Fruit fly (Drosophila melanogaster): ENCODE results near the gene Pcyt2.

dm6 chr3L:1573191-1573590 is 19.9 kb downstream of the Pcyt2 start:
- no peak for TF ChIP-seq pan (optimal IDR thresholded peaks at IDR 0.05)
- TF ChIP-seq Dif (GFP tag; optimal IDR thresholded peaks at IDR 0.05; ENCODE audit: partially characterized antibody), result no peak
- no peak for TF ChIP-seq tai (GFP tag; optimal IDR thresholded peaks at IDR 0.05)
- TF ChIP-seq CG9705 (GFP tag; optimal IDR thresholded peaks at IDR 0.05), result no peak
- TF ChIP-seq usp (GFP tag; optimal IDR thresholded peaks at IDR 0.05), result no peak
- no peak for TF ChIP-seq h (GFP tag; optimal IDR thresholded peaks at IDR 0.05)
- TF ChIP-seq Dfd (GFP tag; optimal IDR thresholded peaks at IDR 0.05), result no peak
- TF ChIP-seq Abd-B (GFP tag; optimal IDR thresholded peaks at IDR 0.05), result no peak
- no peak for TF ChIP-seq Hr83 (GFP tag; optimal IDR thresholded peaks at IDR 0.05; ENCODE audit: poor library complexity, severe bottlenecking)
- TF ChIP-seq sv (GFP tag; optimal IDR thresholded peaks at IDR 0.05), result no peak
- no peak for TF ChIP-seq Myc (optimal IDR thresholded peaks at IDR 0.05)
- no peak for TF ChIP-seq Hr78 (GFP tag; optimal IDR thresholded peaks at IDR 0.05)
- TF ChIP-seq lola (GFP tag; optimal IDR thresholded peaks at IDR 0.05), result no peak
- no peak for TF ChIP-seq psq (GFP tag; optimal IDR thresholded peaks at IDR 0.05)

All from whole organism, wandering third instar larva.